Worm (Caenorhabditis elegans): ENCODE measurements around the gene T04C12.8.

Gene T04C12.8

DNA sequence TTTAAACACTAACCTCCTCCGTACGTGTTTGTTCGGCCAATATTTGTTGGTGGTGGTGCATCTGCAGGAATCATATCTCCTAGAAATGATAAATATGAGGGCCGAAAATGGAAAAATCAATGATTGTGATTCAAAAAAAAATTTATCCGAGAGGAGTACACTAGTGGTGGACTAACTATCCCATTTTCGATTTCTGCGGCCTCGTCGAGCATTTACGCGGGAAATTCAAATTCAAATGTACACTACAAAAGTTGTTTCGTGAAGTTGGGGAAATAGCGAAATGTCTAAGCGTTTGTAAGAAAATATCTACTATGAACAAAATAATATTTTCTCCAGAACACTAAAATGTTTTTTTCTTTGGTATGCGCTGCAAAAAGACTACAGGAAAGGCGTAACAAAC, 39.8 kb downstream of the T04C12.8 start (continued):
- TF ChIP-seq swsn-7 (tag; optimal IDR thresholded peaks at IDR 0.05) (peak; percentile 59), tbx-2 (tag; optimal IDR thresholded peaks at IDR 0.05) (peak; percentile 80), pax-3 (tag; optimal IDR thresholded peaks at IDR 0.05) (peak; percentile 80), lin-13 (GFP tag; optimal IDR thresholded peaks at IDR 0.05) (peak; percentile 56), ztf-4 (tag; optimal IDR thresholded peaks at IDR 0.05) (no peak), fkh-4 (tag; optimal IDR thresholded peaks at IDR 0.05; ENCODE audit: borderline replicate concordance) (peak; percentile 87), ceh-90 (tag; optimal IDR thresholded peaks at IDR 0.05) (peak; percentile 90), skn-1 (tag; optimal IDR thresholded peaks at IDR 0.05) (peak; percentile 45), lin-35 (GFP tag; optimal IDR thresholded peaks at IDR 0.05) (peak; percentile 93 to 97), elt-2 (tag; optimal IDR thresholded peaks at IDR 0.05) (peak; percentile 63), nhr-71 (tag; optimal IDR thresholded peaks at IDR 0.05) (peak; percentile 83), unc-130 (tag; optimal IDR thresholded peaks at IDR 0.05) (peak; percentile 30), Y116A8C.19 (tag; optimal IDR thresholded peaks at IDR 0.05; ENCODE audit: borderline replicate concordance) (peak; percentile 56), nhr-11 (tag; optimal IDR thresholded peaks at IDR 0.05) (no peak), nhr-85 (tag) (peak; percentile 94), lin-39 (tag; optimal IDR thresholded peaks at IDR 0.05) (peak; percentile 0), zip-4 (GFP tag; optimal IDR thresholded peaks at IDR 0.05) (peak; percentile 11), efl-1 (optimal IDR thresholded peaks at IDR 0.05) (peak; percentile 95 to 97), efl-1 (GFP tag; optimal IDR thresholded peaks at IDR 0.05 in 1 of 2) (peak; percentile 93 to 99), blmp-1 (tag; optimal IDR thresholded peaks at IDR 0.05) (peak; percentile 67), F16B12.6 (tag; optimal IDR thresholded peaks at IDR 0.05) (peak; percentile 12), hlh-17 (GFP tag; optimal IDR thresholded peaks at IDR 0.05; ENCODE audit: borderline replicate concordance) (no peak), grh-1 (GFP tag; IDR thresholded peaks at IDR 0.05) (peak; percentile 62), ama-1 (optimal IDR thresholded peaks at IDR 0.05) (no peak), nhr-77 (tag; optimal IDR thresholded peaks at IDR 0.05) (no peak), sup-37 (GFP tag; optimal IDR thresholded peaks at IDR 0.05) (peak; percentile 45), C16A3.4 (tag; optimal IDR thresholded peaks at IDR 0.05) (peak; percentile 52), ceh-63 (GFP tag; optimal IDR thresholded peaks at IDR 0.05) (no peak), unc-98 (GFP tag; IDR thresholded peaks at IDR 0.05) (peak; percentile 46; the same call in 1 of the 2 replicates), mdl-1 (tag; optimal IDR thresholded peaks at IDR 0.05) (peak in 1 of 2 experiments; percentile 28), nhr-20 (tag; optimal IDR thresholded peaks at IDR 0.05) (peak; percentile 81), nhr-90 (tag; optimal IDR thresholded peaks at IDR 0.05; ENCODE audit: poor library complexity) (peak; percentile 88), lir-3 (tag; optimal IDR thresholded peaks at IDR 0.05; ENCODE audit: poor library complexity) (peak; percentile 93), irx-1 (tag; optimal IDR thresholded peaks at IDR 0.05) (peak; percentile 86), zag-1 (tag; optimal IDR thresholded peaks at IDR 0.05) (no peak), mef-2 (tag; optimal IDR thresholded peaks at IDR 0.05) (no peak), sox-4 (tag; optimal IDR thresholded peaks at IDR 0.05) (peak; percentile 74), C34B4.2 (tag; optimal IDR thresholded peaks at IDR 0.05) (no peak), nhr-237 (tag; optimal IDR thresholded peaks at IDR 0.05) (no peak), aha-1 (tag; optimal IDR thresholded peaks at IDR 0.05) (no peak), rnt-1 (tag; optimal IDR thresholded peaks at IDR 0.05) (peak; percentile 96), ets-5 (GFP tag; IDR thresholded peaks at IDR 0.05) (no peak), unc-86 (tag; optimal IDR thresholded peaks at IDR 0.05) (peak; percentile 66), sptf-1 (tag; optimal IDR thresholded peaks at IDR 0.05) (no peak), mep-1 (tag; optimal IDR thresholded peaks at IDR 0.05) (peak; percentile 59), ztf-11 (tag; optimal IDR thresholded peaks at IDR 0.05) (peak in 1 of 2 experiments; percentile 90)

All from whole organism, L1 larva.